Worm (Caenorhabditis elegans) whole organism, L1 larva: ENCODE results near the gene ell-1.

ENCODE experiments used
- C16A3.4 ChIP-seq: fragments of 150-350 bp; optimal IDR thresholded peaks from 2 replicates; lab custom pipeline; 2014; ENCODE audit warnings: missing biosample characterization, missing genetic modification characterization
- C34B4.2 ChIP-seq: sonication (generic microtip); optimal IDR thresholded peaks from 2 replicates; lab custom pipeline; 2017; ENCODE audit warnings: mild to moderate bottlenecking, missing genetic modification characterization, missing compliant biosample characterization
- Y116A8C.19 ChIP-seq: sonication (generic microtip); optimal IDR thresholded peaks from 2 replicates; lab custom pipeline; 2016; ENCODE audit warnings: missing compliant biosample characterization, missing genetic modification characterization, borderline replicate concordance
- alr-1 ChIP-seq: fragments of 200-800 bp; sonication (Bioruptor generic); optimal IDR thresholded peaks from 2 replicates; lab custom pipeline; 2018; ENCODE audit warnings: borderline replicate concordance, mild to moderate bottlenecking, missing genetic modification characterization, missing compliant biosample characterization
- aly-2 ChIP-seq: fragments of 150-350 bp; optimal IDR thresholded peaks from 2 replicates; lab custom pipeline; 2014; ENCODE audit warnings: missing biosample characterization, missing genetic modification characterization
- blmp-1 ChIP-seq: fragments of 150-350 bp; optimal IDR thresholded peaks from 2 replicates; lab custom pipeline; 2014; ENCODE audit warnings: missing biosample characterization, missing genetic modification characterization
- ceh-88 ChIP-seq: fragments of 200-800 bp; sonication (Bioruptor generic); IDR thresholded peaks from 2 replicates; pipeline ENCODE4 v1.3.6; 2022; ENCODE audit warnings: missing genetic modification characterization, missing compliant biosample characterization
- dsc-1 ChIP-seq: sonication (generic microtip); optimal IDR thresholded peaks from 2 replicates; lab custom pipeline; 2016; ENCODE audit warnings: mild to moderate bottlenecking, missing genetic modification characterization, missing compliant biosample characterization
- efl-1 ChIP-seq, 4 experiments: fragments of 150-350 bp; optimal IDR thresholded peaks in 3 of 4; peaks in 1 of 4; 1 replicate in 1 of 4; 2 replicates in 3 of 4; lab custom pipeline; 2014; ENCODE audit warnings: missing biosample characterization in 2 of 4, missing genetic modification characterization in 2 of 4, missing genetic modification reagents in 2 of 4
- elt-2 ChIP-seq: sonication (generic microtip); optimal IDR thresholded peaks from 2 replicates; lab custom pipeline; 2016; ENCODE audit warnings: missing genetic modification characterization, mild to moderate bottlenecking, inconsistent platforms, missing compliant biosample characterization, missing genetic modification reagents
- elt-3 ChIP-seq, 6 experiments: fragments of 150-350 bp in 1 of 6; sonication (generic microtip); optimal IDR thresholded peaks; 2 replicates each; lab custom pipeline; 2017 to 2018; ENCODE audit warnings: missing biosample characterization in 6 of 6, missing genetic modification characterization in 6 of 6, inconsistent platforms in 1 of 6
- grh-1 ChIP-seq: fragments of 200-800 bp; sonication (Bioruptor generic); IDR thresholded peaks from 2 replicates; pipeline ENCODE4 v1.3.6; 2022; ENCODE audit warnings: missing genetic modification reagents, missing genetic modification characterization, missing compliant biosample characterization
- hlh-17 ChIP-seq: fragments of 200-800 bp; sonication (Bioruptor generic); optimal IDR thresholded peaks from 2 replicates; lab custom pipeline; 2018; ENCODE audit warnings: missing genetic modification characterization, mild to moderate bottlenecking, missing compliant biosample characterization, moderate library complexity, borderline replicate concordance
- hpl-2 ChIP-seq: fragments of 150-350 bp; optimal IDR thresholded peaks from 2 replicates; lab custom pipeline; 2014; ENCODE audit warnings: missing biosample characterization, missing genetic modification reagents, missing genetic modification characterization
- irx-1 ChIP-seq: sonication (generic microtip); optimal IDR thresholded peaks from 2 replicates; lab custom pipeline; 2016; ENCODE audit warnings: missing genetic modification characterization, missing compliant biosample characterization
- lin-14 ChIP-seq: fragments of 200-800 bp; sonication (Bioruptor generic); optimal IDR thresholded peaks from 2 replicates; lab custom pipeline; 2018; ENCODE audit warnings: mild to moderate bottlenecking, missing genetic modification characterization, moderate library complexity, missing compliant biosample characterization
- lin-35 ChIP-seq, 2 experiments: fragments of 150-350 bp; optimal IDR thresholded peaks; 2 replicates each; lab custom pipeline; 2014; ENCODE audit warnings: missing biosample characterization in 2 of 2, missing genetic modification characterization in 2 of 2, missing genetic modification reagents in 2 of 2
- lin-39 ChIP-seq: fragments of 150-350 bp; optimal IDR thresholded peaks from 2 replicates; lab custom pipeline; 2014; ENCODE audit warnings: missing biosample characterization, missing genetic modification reagents, missing genetic modification characterization
- lsy-2 ChIP-seq, 2 experiments: fragments of 150-350 bp; optimal IDR thresholded peaks; 2 replicates each; lab custom pipeline; 2014; ENCODE audit warnings: missing biosample characterization in 2 of 2, missing genetic modification characterization in 2 of 2
- mab-9 ChIP-seq: fragments of 200-800 bp; sonication (Bioruptor generic); IDR thresholded peaks from 2 replicates; pipeline ENCODE4 v1.3.6; 2022; ENCODE audit warnings: missing genetic modification reagents, missing genetic modification characterization, missing compliant biosample characterization
- nhr-12 ChIP-seq: sonication (generic microtip); optimal IDR thresholded peaks from 2 replicates; lab custom pipeline; 2017; ENCODE audit warnings: missing biosample characterization, missing genetic modification characterization
- nhr-20 ChIP-seq: sonication (generic microtip); optimal IDR thresholded peaks from 2 replicates; lab custom pipeline; 2016; ENCODE audit warnings: mild to moderate bottlenecking, missing genetic modification characterization, missing compliant biosample characterization
- nhr-47 ChIP-seq: sonication (generic microtip); optimal IDR thresholded peaks from 2 replicates; lab custom pipeline; 2016; ENCODE audit warnings: mild to moderate bottlenecking, missing genetic modification characterization, moderate library complexity, missing compliant biosample characterization
- nhr-71 ChIP-seq: sonication (generic microtip); optimal IDR thresholded peaks from 2 replicates; lab custom pipeline; 2016; ENCODE audit warnings: mild to moderate bottlenecking, missing genetic modification characterization, moderate library complexity, missing compliant biosample characterization
- nhr-84 ChIP-seq: sonication (generic microtip); optimal IDR thresholded peaks from 2 replicates; lab custom pipeline; 2017; ENCODE audit warnings: missing biosample characterization, missing genetic modification characterization
- nhr-85 ChIP-seq: sonication (generic microtip); peaks from one replicate; lab custom pipeline; 2016; ENCODE audit warnings: missing genetic modification characterization, inconsistent platforms, missing compliant biosample characterization
- pag-3 ChIP-seq: sonication (generic microtip); optimal IDR thresholded peaks from 2 replicates; lab custom pipeline; 2017; ENCODE audit warnings: missing genetic modification characterization, mild to moderate bottlenecking, missing compliant biosample characterization, antibody characterized with exemption, borderline replicate concordance; ENCODE audit not compliant: insufficient read depth
- rnt-1 ChIP-seq: sonication (generic microtip); optimal IDR thresholded peaks from 2 replicates; lab custom pipeline; 2016; ENCODE audit warnings: mild to moderate bottlenecking, missing genetic modification characterization, moderate library complexity, missing compliant biosample characterization
- skn-1 ChIP-seq: fragments of 150-350 bp; optimal IDR thresholded peaks from 2 replicates; lab custom pipeline; 2014; ENCODE audit warnings: missing biosample characterization, missing genetic modification characterization
- sup-37 ChIP-seq: fragments of 200-800 bp; sonication (Bioruptor generic); optimal IDR thresholded peaks from 2 replicates; lab custom pipeline; 2018; ENCODE audit warnings: mild to moderate bottlenecking, missing genetic modification characterization, missing compliant biosample characterization
- swsn-7 ChIP-seq: sonication (generic microtip); optimal IDR thresholded peaks from 2 replicates; lab custom pipeline; 2016; ENCODE audit warnings: missing genetic modification characterization, missing compliant biosample characterization
- unc-30 ChIP-seq: sonication (generic microtip); optimal IDR thresholded peaks from 2 replicates; lab custom pipeline; 2017; ENCODE audit warnings: missing biosample characterization, missing genetic modification characterization
- unc-62 ChIP-seq: fragments of 150-350 bp; optimal IDR thresholded peaks from 2 replicates; lab custom pipeline; 2014; ENCODE audit warnings: missing biosample characterization, missing genetic modification reagents, missing genetic modification characterization
- unc-86 ChIP-seq: sonication (generic microtip); optimal IDR thresholded peaks from 2 replicates; lab custom pipeline; 2016; ENCODE audit warnings: missing genetic modification characterization, missing compliant biosample characterization
- unc-98 ChIP-seq: fragments of 200-800 bp; sonication (Bioruptor generic); IDR thresholded peaks from 2 replicates; pipeline ENCODE4 v1.3.6; 2022; ENCODE audit warnings: missing genetic modification characterization, missing compliant biosample characterization
- zip-4 ChIP-seq: fragments of 200-800 bp; sonication (Bioruptor generic); optimal IDR thresholded peaks from 2 replicates; lab custom pipeline; 2018; ENCODE audit warnings: mild to moderate bottlenecking, missing genetic modification characterization, moderate library complexity, missing compliant biosample characterization
- ztf-4 ChIP-seq: fragments of 150-350 bp; optimal IDR thresholded peaks from 2 replicates; lab custom pipeline; 2014; ENCODE audit warnings: missing biosample characterization, missing genetic modification characterization

The ell-1 gene

DNA sequence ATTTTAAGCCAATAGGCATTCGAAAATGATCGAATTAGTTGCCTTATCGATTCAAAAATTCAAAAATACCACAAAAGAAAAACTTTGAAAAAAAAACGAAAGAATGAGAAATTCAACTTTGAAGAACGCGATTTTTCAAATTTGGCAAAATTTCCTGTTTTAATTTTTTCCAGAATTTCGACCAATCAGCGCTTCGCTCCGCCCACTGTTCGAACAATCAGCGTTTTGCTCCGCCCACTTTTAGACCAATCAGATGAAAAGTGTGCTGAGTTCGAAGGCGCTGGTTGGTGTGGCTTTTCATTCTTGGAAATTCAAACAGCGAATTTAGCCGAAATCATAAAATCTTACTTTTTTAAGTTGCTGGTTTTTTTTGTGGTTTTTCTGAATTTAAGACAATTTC lies 3.4 kb downstream of the ell-1 start:
- TF ChIP-seq efl-1 (optimal IDR thresholded peaks at IDR 0.05; lab: Kevin White, UChicago) (no peak), efl-1 (GFP tag; optimal IDR thresholded peaks at IDR 0.05 in 1 of 2; lab: Kevin White, UChicago) (peak in 1 of 2 experiments; percentile 89), aly-2 (no peak)

DNA sequence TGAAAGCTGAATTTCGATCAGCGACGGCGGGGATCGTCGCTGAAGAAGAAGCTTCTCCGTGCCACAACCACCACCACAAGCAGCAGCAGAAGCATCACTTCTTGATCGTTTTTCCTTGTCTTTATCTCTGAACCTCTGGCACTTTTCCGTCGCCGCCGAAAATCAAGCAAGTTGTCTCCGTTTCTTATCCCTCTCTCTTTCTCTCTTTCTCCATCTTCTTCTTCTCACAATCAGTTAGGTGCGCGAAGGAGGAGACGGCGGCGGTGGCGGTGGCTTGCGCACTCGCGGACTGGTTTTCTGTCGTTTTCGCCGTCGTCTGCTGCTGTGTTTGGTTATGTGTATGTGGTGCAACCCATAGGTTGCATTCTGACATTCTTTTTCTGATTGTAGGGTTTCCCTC lies 4.2 kb downstream of the ell-1 start:
- TF ChIP-seq lsy-2 (tag; optimal IDR thresholded peaks at IDR 0.05; lab: Kevin White, UChicago) (peak in 1 of 2 experiments; percentile 27), ztf-4 (tag; lab: Kevin White, UChicago) (peak; percentile 26), hpl-2 (GFP tag; lab: Kevin White, UChicago) (no peak), lin-14 (GFP tag; lab: Kevin White, UChicago) (peak; percentile 45), rnt-1 (tag; lab: Kevin White, UChicago) (peak; percentile 32), nhr-47 (tag; lab: Kevin White, UChicago) (peak; percentile 16), nhr-20 (tag; lab: Kevin White, UChicago) (peak; percentile 7), nhr-85 (tag; lab: Kevin White, UChicago) (peak; percentile 35), blmp-1 (tag; lab: Kevin White, UChicago) (peak; percentile 86), nhr-84 (tag; lab: Kevin White, UChicago) (no peak), ceh-88 (GFP tag; lab: Robert Waterston, UW) (no peak), unc-30 (tag; lab: Kevin White, UChicago) (no peak), lin-35 (GFP tag; optimal IDR thresholded peaks at IDR 0.05; lab: Kevin White, UChicago) (peak in 1 of 2 experiments; percentile 12), skn-1 (tag; lab: Kevin White, UChicago) (peak; percentile 7)

DNA sequence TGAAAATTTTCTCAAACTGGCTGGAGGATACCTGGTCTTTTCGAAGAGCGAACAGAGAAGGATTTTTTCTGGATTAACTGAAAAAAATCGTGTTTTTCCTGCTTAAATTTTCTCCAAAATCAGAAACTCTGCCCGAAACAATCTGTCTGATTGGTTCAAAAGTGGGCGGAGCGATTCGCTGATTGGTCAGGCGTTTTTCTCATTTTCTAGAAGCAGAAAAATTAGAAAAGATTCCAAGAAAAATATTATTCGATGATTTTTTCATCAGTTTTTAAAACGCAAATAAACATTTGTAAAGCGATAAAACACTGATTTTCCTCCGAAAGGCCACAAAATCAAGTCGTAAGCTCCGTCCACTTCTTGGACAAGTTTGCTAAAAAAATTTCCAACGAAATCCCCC lies 4.7 kb downstream of the ell-1 start:
- no peak for TF ChIP-seq blmp-1 (tag; lab: Kevin White, UChicago)
- no peak for TF ChIP-seq alr-1 (tag; lab: Kevin White, UChicago)
- TF ChIP-seq unc-62, result no peak
- TF ChIP-seq lin-39 (tag; lab: Kevin White, UChicago), result no peak
- no peak for TF ChIP-seq nhr-71 (tag; lab: Kevin White, UChicago)
- no peak for TF ChIP-seq nhr-84 (tag; lab: Kevin White, UChicago)
- no peak for TF ChIP-seq efl-1 (optimal IDR thresholded peaks at IDR 0.05; lab: Kevin White, UChicago)
- peak in 1 of 2 experiments; percentile 56 for TF ChIP-seq efl-1 (GFP tag; optimal IDR thresholded peaks at IDR 0.05 in 1 of 2; lab: Kevin White, UChicago)
- TF ChIP-seq nhr-20 (tag; lab: Kevin White, UChicago), result no peak

DNA sequence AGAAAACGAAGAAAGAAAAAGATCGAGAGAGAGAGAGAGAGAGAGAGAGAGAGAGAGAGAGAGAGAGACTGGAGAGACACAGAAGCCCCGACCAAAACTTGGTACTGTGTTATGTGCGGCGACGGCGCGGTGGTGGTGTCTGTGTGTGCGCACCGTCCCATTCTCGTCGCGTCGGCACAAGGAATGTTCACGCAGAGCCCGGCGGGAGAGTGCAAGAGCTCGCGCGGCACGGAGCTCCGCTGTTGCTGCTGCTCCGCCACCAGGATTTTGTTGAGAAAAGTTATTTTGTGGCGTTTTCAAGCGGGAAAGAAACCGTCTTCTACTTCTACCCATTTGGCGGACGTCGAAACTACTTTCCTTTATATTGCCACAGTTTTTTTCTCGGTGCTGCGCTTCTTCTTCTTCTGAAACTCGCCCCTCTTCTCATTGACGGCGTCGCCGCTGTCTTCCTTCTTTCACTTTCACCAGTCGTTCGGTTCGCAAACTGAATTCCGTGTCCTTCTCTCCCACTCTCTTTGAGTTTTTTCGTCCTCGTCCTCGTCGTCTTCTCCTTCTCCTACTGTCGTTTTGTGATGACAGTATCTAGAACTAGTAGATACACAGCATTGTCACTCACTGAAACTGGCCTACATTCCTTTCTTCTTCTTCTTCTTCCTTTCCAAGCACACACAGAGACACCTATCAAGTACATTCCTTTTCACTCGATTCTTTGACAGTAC lies 5.4 kb downstream of the ell-1 start:
- TF ChIP-seq dsc-1 (tag; lab: Kevin White, UChicago), result no peak
- no peak for TF ChIP-seq irx-1
- TF ChIP-seq ztf-4 (tag; lab: Kevin White, UChicago), result no peak
- TF ChIP-seq efl-1 (optimal IDR thresholded peaks at IDR 0.05; lab: Kevin White, UChicago), result peak in 1 of 2 experiments; percentile 1
- peak in 1 of 2 experiments; percentile 71 for TF ChIP-seq efl-1 (GFP tag; optimal IDR thresholded peaks at IDR 0.05 in 1 of 2; lab: Kevin White, UChicago)
- no peak for TF ChIP-seq Y116A8C.19 (tag; lab: Kevin White, UChicago)
- TF ChIP-seq blmp-1 (tag; lab: Kevin White, UChicago), result peak; percentile 63
- no peak for TF ChIP-seq mab-9 (GFP tag; lab: Robert Waterston, UW)
- no peak for TF ChIP-seq elt-2 (tag; lab: Kevin White, UChicago)
- TF ChIP-seq C34B4.2 (tag; lab: Kevin White, UChicago), result no peak
- no peak for TF ChIP-seq C16A3.4
- no peak for TF ChIP-seq grh-1 (GFP tag; lab: Robert Waterston, UW)

DNA sequence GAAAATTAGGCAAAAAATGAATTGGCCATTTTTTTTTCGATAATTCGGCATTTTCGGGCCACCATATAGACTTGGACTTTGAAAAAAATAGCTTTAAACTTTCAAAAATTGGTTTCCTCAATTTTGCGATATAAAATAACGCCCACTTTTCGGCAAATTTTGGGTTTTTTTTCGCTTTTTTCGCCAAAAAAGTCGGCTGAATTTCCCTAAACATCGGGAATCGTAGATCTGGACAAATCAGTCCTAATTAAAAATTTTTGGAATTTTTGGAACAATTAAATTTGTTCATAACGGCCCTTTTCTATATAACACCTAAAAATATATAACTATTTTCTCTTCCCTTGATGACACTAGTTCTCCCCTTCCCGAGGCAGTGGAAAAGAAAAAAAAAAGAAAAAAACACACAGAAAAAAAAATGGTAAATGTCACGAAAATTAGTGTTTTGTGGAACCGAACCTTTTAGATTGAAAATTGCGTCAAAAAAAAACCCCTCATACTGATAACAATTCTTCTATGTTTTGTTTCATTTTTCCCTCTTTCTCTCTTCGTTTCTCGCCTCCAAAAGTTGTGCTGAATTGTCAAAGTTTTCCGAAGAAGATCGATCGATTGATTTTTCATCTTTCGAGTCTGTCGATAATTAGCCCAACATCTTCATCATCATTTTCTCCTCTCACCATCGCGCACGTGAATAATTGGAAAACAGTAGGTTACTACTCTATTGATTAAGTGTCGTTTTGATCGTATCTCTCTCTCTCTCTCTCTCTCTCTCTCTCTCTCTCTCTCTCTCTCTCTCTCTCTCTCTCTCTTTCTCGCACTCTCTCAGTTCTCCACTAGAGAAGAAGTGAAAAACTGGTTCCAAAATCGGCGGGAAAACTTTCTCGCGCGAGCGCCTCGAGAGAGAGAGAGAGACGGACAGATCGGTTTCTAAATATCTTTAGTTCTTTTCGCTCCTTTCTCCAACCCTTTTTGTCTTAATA lies 6.4 kb downstream of the ell-1 start, which contains the start of gene Y24D9A.6:
Y24D9A.6 (minus strand) TSS at position 51 of the 977 bp plus-strand sequence.
- TF ChIP-seq swsn-7 (tag; lab: Kevin White, UChicago), result peak; percentile 43
- no peak for TF ChIP-seq pag-3
- TF ChIP-seq sup-37 (GFP tag; lab: Kevin White, UChicago), result no peak
- no peak for TF ChIP-seq unc-86
- peak; percentile 95 for TF ChIP-seq lin-14 (GFP tag; lab: Kevin White, UChicago)
- TF ChIP-seq elt-3 (tag; optimal IDR thresholded peaks at IDR 0.05; lab: Kevin White, UChicago), result peak in 3 of 6 experiments; percentile 69 to 89 (median 76)
- TF ChIP-seq grh-1 (GFP tag; lab: Robert Waterston, UW), result peak; percentile 100
- TF ChIP-seq unc-98 (GFP tag; lab: Robert Waterston, UW), result no peak
- no peak for TF ChIP-seq zip-4 (GFP tag; lab: Kevin White, UChicago)
- peak; percentile 84 for TF ChIP-seq nhr-47 (tag; lab: Kevin White, UChicago)
- TF ChIP-seq hlh-17 (GFP tag; lab: Kevin White, UChicago), result no peak
- peak; percentile 41 for TF ChIP-seq aly-2
- peak; percentile 73 to 80 for TF ChIP-seq efl-1 (optimal IDR thresholded peaks at IDR 0.05; lab: Kevin White, UChicago)
- TF ChIP-seq efl-1 (GFP tag; optimal IDR thresholded peaks at IDR 0.05 in 1 of 2; lab: Kevin White, UChicago), result peak; percentile 3 to 92
- no peak for TF ChIP-seq nhr-12 (tag; lab: Kevin White, UChicago)
